Fruit fly (Drosophila melanogaster): ENCODE results near the gene CG15890.

CG15890 gene

DNA sequence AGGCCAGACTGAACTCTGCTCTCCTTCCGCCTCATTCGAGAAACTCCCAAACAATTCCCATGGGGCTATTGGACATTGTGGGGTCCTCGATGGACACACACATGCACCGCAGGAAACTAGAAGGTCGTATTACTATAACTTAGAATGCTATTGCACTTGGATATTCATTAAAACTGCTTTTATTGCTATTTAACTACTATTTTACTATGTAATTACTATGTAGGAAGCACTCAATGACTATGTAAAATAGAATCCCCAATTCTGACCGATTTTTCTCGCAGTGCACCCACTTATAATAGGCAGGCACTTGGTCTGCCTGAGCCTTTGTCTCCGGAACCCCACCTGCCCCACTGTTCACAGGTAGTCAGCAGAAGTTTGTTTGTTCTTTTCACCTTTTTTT is 40.5 kb downstream of the CG15890 start:
- TF ChIP-seq CG8478 (optimal IDR thresholded peaks at IDR 0.05), result no peak
- TF ChIP-seq CTCF (optimal IDR thresholded peaks at IDR 0.05), result no peak

DNA sequence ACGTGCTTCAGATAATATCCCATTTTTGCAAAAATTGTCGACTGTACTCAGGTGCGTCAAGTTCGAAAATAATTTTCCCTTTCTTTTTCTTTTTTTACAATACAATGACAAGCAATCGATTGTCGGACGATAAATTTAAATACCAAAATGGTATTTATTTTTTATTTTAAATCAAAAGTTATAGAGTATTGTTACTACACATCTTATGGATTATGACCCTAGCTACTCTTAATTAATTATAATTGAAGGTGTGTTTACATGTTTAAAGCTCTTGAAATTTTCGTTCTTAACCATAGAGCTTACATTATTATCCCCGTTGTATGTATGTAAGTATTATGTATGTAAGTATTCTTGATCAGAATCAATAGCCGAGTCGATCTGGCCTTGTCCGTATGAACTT is 46.7 kb downstream of the CG15890 start, which contains the start of gene hog:
Gene hog (minus strand): TSS at position 101 of the 400 bp plus-strand sequence.
- TF ChIP-seq CG8478 (optimal IDR thresholded peaks at IDR 0.05) (no peak), CTCF (optimal IDR thresholded peaks at IDR 0.05) (no peak)

DNA sequence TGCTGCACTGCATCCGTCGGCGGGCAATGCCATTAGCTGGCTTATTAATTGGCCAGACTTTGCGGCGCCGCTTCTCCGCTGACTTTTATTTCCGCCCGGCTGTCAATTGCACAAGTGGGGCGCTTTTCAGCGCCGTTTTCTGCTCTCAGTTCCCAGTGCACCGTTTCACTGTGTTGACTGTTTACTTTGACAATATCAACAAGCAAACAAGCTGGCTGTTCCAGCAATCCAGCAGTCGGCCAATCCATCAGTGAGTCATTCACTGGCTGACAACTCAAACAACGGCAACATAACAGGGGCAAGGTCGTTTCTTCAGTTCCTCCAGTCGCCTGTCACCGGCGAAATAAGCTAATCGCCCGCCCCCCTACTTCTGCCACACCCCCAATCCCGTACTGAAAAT is 48.3 kb downstream of the CG15890 start:
- TF ChIP-seq CG8478 (optimal IDR thresholded peaks at IDR 0.05) (no peak), CTCF (optimal IDR thresholded peaks at IDR 0.05) (no peak)

DNA sequence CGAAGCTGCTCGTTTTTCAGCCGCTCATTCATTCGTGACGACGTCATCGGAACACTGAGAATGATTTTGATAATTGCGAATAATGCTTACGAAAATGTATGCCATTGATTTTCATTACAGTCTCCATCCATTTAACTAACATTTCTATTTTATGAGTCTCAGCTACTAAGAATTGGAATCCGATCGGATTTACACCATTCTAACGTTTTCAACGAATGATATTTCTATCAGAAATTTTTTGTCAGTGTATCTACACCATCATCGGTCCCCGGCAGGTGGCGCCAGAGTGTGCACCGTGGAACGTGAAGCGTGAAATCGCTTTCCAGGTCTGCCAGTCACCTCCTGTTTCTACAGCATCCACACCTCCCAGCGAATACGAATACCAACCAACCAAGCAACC is 50.4 kb downstream of the CG15890 start:
- TF ChIP-seq CG8478 (optimal IDR thresholded peaks at IDR 0.05) (no peak), CTCF (optimal IDR thresholded peaks at IDR 0.05) (peak; percentile 51 to 61)

DNA sequence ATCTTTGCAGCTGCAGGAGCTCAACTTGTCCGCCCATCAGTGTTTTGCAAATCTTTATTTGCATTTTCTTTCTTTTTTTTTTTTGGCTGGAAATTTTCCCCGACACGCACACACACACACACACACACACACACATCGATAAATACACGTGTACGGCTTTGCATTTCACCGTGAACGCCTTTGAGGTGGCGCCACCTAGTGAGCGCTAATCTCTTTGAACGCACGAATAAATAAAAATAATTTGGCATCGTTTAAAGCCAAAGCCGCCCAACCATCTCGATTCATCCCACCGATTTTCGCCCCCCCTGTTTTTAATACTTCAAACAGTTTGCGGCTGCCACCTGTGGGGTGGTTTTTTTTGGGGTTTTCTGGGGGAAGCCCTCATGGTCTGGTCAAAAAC is 53.1 kb downstream of the CG15890 start:
- TF ChIP-seq CTCF (optimal IDR thresholded peaks at IDR 0.05) (peak; percentile 57 to 70), CG8478 (optimal IDR thresholded peaks at IDR 0.05) (no peak)

All from S2 (cell line).